Worm (Caenorhabditis elegans) whole organism, young adult: ENCODE results near the gene B0547.2.

Source experiments
- B0019.2 ChIP-seq: fragments of 200-800 bp; sonication (Bioruptor generic); conservative IDR thresholded peaks from 2 replicates; pipeline ENCODE4 v1.3.6; 2022; ENCODE audit warnings: missing genetic modification reagents, missing genetic modification characterization, missing compliant biosample characterization
- B0035.1 ChIP-seq: sonication (generic microtip); optimal IDR thresholded peaks from 2 replicates; lab custom pipeline; 2016; ENCODE audit warnings: missing genetic modification characterization, mild to moderate bottlenecking, missing compliant biosample characterization, missing genotype, missing genetic modification reagents
- F49E8.2 ChIP-seq: sonication (generic microtip); optimal IDR thresholded peaks from 3 replicates; lab custom pipeline; 2017; ENCODE audit warnings: missing genetic modification characterization, mild to moderate bottlenecking, missing compliant biosample characterization, antibody characterized with exemption, moderate library complexity; ENCODE audit not compliant: insufficient read depth
- F55B11.4 ChIP-seq: sonication (generic microtip); optimal IDR thresholded peaks from 2 replicates; lab custom pipeline; 2016; ENCODE audit warnings: missing compliant biosample characterization, missing genetic modification characterization, borderline replicate concordance; ENCODE audit not compliant: insufficient read depth
- F57C9.4 ChIP-seq: sonication (generic microtip); optimal IDR thresholded peaks from 2 replicates; lab custom pipeline; 2017; ENCODE audit warnings: mild to moderate bottlenecking, missing genetic modification characterization, missing compliant biosample characterization
- K11D2.4 ChIP-seq: fragments of 200-800 bp; sonication (Bioruptor generic); IDR thresholded peaks from 2 replicates; pipeline ENCODE4 v1.3.6; 2022; ENCODE audit warnings: missing genetic modification reagents, missing genetic modification characterization, missing compliant biosample characterization
- Y53F4B.3 ChIP-seq: fragments of 200-800 bp; sonication (Bioruptor generic); IDR thresholded peaks from 2 replicates; pipeline ENCODE4 v1.3.6; 2022; ENCODE audit warnings: missing genetic modification reagents, missing genetic modification characterization, missing compliant biosample characterization
- Y53G8AR.9 ChIP-seq: fragments of 200-800 bp; sonication (Bioruptor generic); conservative IDR thresholded peaks from 2 replicates; pipeline ENCODE4 v1.3.6; 2022; ENCODE audit warnings: missing genetic modification reagents, missing genetic modification characterization, missing compliant biosample characterization
- atf-7 ChIP-seq: sonication (generic microtip); optimal IDR thresholded peaks from 2 replicates; lab custom pipeline; 2017; ENCODE audit warnings: mild to moderate bottlenecking, missing genetic modification characterization, missing compliant biosample characterization
- attf-5 ChIP-seq: fragments of 200-800 bp; sonication (Bioruptor generic); optimal IDR thresholded peaks from 2 replicates; lab custom pipeline; 2018; ENCODE audit warnings: mild to moderate bottlenecking, missing genetic modification characterization, missing compliant biosample characterization
- cebp-1 ChIP-seq, 2 experiments: fragments of 200-800 bp in 1 of 2; sonication (Bioruptor generic) in 1 of 2; sonication (generic microtip) in 1 of 2; IDR thresholded peaks in 1 of 2; optimal IDR thresholded peaks in 1 of 2; 2 replicates each; pipeline versions ENCODE4 v1.3.6 to Lab custom; 2017 to 2022; ENCODE audit warnings: missing compliant biosample characterization in 2 of 2, missing genetic modification characterization in 2 of 2, mild to moderate bottlenecking in 1 of 2, missing genetic modification reagents in 1 of 2, moderate library complexity in 1 of 2
- efl-1 ChIP-seq: fragments of 150-350 bp; optimal IDR thresholded peaks from 2 replicates; lab custom pipeline; 2014; ENCODE audit warnings: missing biosample characterization, missing genetic modification reagents, missing genetic modification characterization
- egrh-3 ChIP-seq: fragments of 200-800 bp; sonication (Bioruptor generic); IDR thresholded peaks from 2 replicates; pipeline ENCODE4 v1.3.6; 2022; ENCODE audit warnings: missing genetic modification reagents, missing genetic modification characterization, missing compliant biosample characterization
- ekl-4 ChIP-seq: fragments of 200-800 bp; sonication (Bioruptor generic); IDR thresholded peaks from 2 replicates; pipeline ENCODE4 v1.3.6; 2022; ENCODE audit warnings: missing genetic modification reagents, missing genetic modification characterization, missing compliant biosample characterization
- ets-4 ChIP-seq: fragments of 200-800 bp; sonication (Bioruptor generic); optimal IDR thresholded peaks from 2 replicates; lab custom pipeline; 2018; ENCODE audit warnings: mild to moderate bottlenecking, missing genetic modification characterization, missing compliant biosample characterization
- gei-17 ChIP-seq: fragments of 200-800 bp; sonication (Bioruptor generic); optimal IDR thresholded peaks from 2 replicates; lab custom pipeline; 2018; ENCODE audit warnings: mild to moderate bottlenecking, missing genetic modification characterization, missing compliant biosample characterization
- hmg-1.2 ChIP-seq: fragments of 200-800 bp; sonication (Bioruptor generic); IDR thresholded peaks from 2 replicates; pipeline ENCODE4 v1.3.6; 2022; ENCODE audit warnings: missing genetic modification reagents, missing genetic modification characterization, missing compliant biosample characterization
- hrde-1 ChIP-seq: sonication (generic microtip); optimal IDR thresholded peaks from 2 replicates; lab custom pipeline; 2016; ENCODE audit warnings: missing genetic modification characterization, mild to moderate bottlenecking, missing compliant biosample characterization, moderate library complexity, missing genotype, missing genetic modification reagents, borderline replicate concordance
- madf-8 ChIP-seq: fragments of 200-800 bp; sonication (Bioruptor generic); conservative IDR thresholded peaks from 2 replicates; pipeline ENCODE4 v1.3.6; 2022; ENCODE audit warnings: missing genetic modification reagents, missing genetic modification characterization, missing compliant biosample characterization
- mes-4 ChIP-seq: sonication (generic microtip); optimal IDR thresholded peaks from 2 replicates; lab custom pipeline; 2016; ENCODE audit warnings: missing genotype, missing genetic modification characterization, missing compliant biosample characterization
- nfya-2 ChIP-seq: fragments of 200-800 bp; sonication (Bioruptor generic); IDR thresholded peaks from 2 replicates; pipeline ENCODE4 v1.3.6; 2022; ENCODE audit warnings: missing genetic modification reagents, missing genetic modification characterization, missing compliant biosample characterization
- nhr-80 ChIP-seq: sonication (generic microtip); optimal IDR thresholded peaks from 2 replicates; lab custom pipeline; 2016; ENCODE audit warnings: missing genetic modification characterization, missing compliant biosample characterization
- nhr-90 ChIP-seq: sonication (generic microtip); optimal IDR thresholded peaks from 2 replicates; lab custom pipeline; 2016; ENCODE audit warnings: missing genotype, mild to moderate bottlenecking, missing genetic modification characterization, missing compliant biosample characterization
- repo-1 ChIP-seq: sonication (generic microtip); optimal IDR thresholded peaks from 2 replicates; lab custom pipeline; 2017; ENCODE audit warnings: mild to moderate bottlenecking, missing genetic modification characterization, missing compliant biosample characterization
- snpc-1.3 ChIP-seq: sonication (generic microtip); optimal IDR thresholded peaks from 2 replicates; lab custom pipeline; 2017; ENCODE audit warnings: missing genetic modification characterization, mild to moderate bottlenecking, missing compliant biosample characterization, antibody characterized with exemption, moderate library complexity, missing genotype, missing genetic modification reagents; ENCODE audit not compliant: insufficient read depth
- snpc-3.4 ChIP-seq: sonication (generic microtip); optimal IDR thresholded peaks from 2 replicates; lab custom pipeline; 2017; ENCODE audit warnings: missing genetic modification characterization, mild to moderate bottlenecking, missing compliant biosample characterization, antibody characterized with exemption, moderate library complexity, missing genotype, missing genetic modification reagents
- snpc-4 ChIP-seq, 5 experiments: fragments of 150-350 bp in 1 of 5; sonication (generic microtip) in 4 of 5; optimal IDR thresholded peaks; 2 replicates each; lab custom pipeline; 2014 to 2018; ENCODE audit warnings: missing genetic modification characterization in 5 of 5, missing biosample characterization in 3 of 5, antibody characterized with exemption in 2 of 5, mild to moderate bottlenecking in 2 of 5, missing compliant biosample characterization in 2 of 5, missing genotype in 2 of 5, moderate library complexity in 2 of 5, missing genetic modification reagents in 1 of 5
- tbx-9 ChIP-seq: sonication (generic microtip); optimal IDR thresholded peaks from 2 replicates; lab custom pipeline; 2016; ENCODE audit warnings: borderline replicate concordance, missing genetic modification characterization, inconsistent platforms, missing compliant biosample characterization
- tlf-1 ChIP-seq: fragments of 200-800 bp; sonication (Bioruptor generic); optimal IDR thresholded peaks from 2 replicates; lab custom pipeline; 2018; ENCODE audit warnings: mild to moderate bottlenecking, missing genetic modification characterization, missing compliant biosample characterization
- xnd-1 ChIP-seq: sonication (generic microtip); optimal IDR thresholded peaks from 2 replicates; lab custom pipeline; 2016; ENCODE audit warnings: missing genotype, missing genetic modification reagents, missing genetic modification characterization, missing compliant biosample characterization
- zim-3 ChIP-seq: sonication (generic microtip); optimal IDR thresholded peaks from 2 replicates; lab custom pipeline; 2017; ENCODE audit warnings: mild to moderate bottlenecking, missing genetic modification characterization, moderate library complexity, missing compliant biosample characterization
- ztf-22 ChIP-seq: fragments of 200-800 bp; sonication (Bioruptor generic); optimal IDR thresholded peaks from 2 replicates; lab custom pipeline; 2018; ENCODE audit warnings: mild to moderate bottlenecking, missing genetic modification characterization, moderate library complexity, missing compliant biosample characterization

B0547.2 gene

ce11 chrIV:5667191-5667590 is 21.4 kb downstream of the B0547.2 start:
- no peak for TF ChIP-seq cebp-1 (GFP tag; IDR thresholded peaks at IDR 0.05; lab: Robert Waterston, UW)
- TF ChIP-seq cebp-1 (tag; optimal IDR thresholded peaks at IDR 0.05; lab: Kevin White, UChicago): peak; percentile 19
- no peak for TF ChIP-seq snpc-1.3 (tag; lab: Kevin White, UChicago)
- TF ChIP-seq repo-1 (tag; lab: Kevin White, UChicago): no peak
- no peak for TF ChIP-seq nhr-90 (tag; lab: Kevin White, UChicago)
- peak; percentile 19; the same call in 1 of the 2 replicates for TF ChIP-seq hmg-1.2
- no peak for TF ChIP-seq tbx-9 (tag; lab: Kevin White, UChicago)
- no peak for TF ChIP-seq hrde-1 (tag; lab: Kevin White, UChicago)
- no peak for TF ChIP-seq snpc-4 (GFP tag; optimal IDR thresholded peaks at IDR 0.05; lab: Kevin White, UChicago)
- no peak for TF ChIP-seq snpc-4 (tag; optimal IDR thresholded peaks at IDR 0.05; lab: Kevin White, UChicago)
- TF ChIP-seq K11D2.4 (GFP tag; lab: Robert Waterston, UW): no peak
- TF ChIP-seq nhr-80 (tag; lab: Kevin White, UChicago): peak; percentile 5
- TF ChIP-seq, all 124 proteins: peak for 3

- no peak for TF ChIP-seq snpc-3.4 (tag; lab: Kevin White, UChicago)
- TF ChIP-seq ekl-4 (GFP tag; lab: Robert Waterston, UW): no peak
- no peak for TF ChIP-seq xnd-1
- TF ChIP-seq ets-4: no peak
- no peak for TF ChIP-seq B0019.2 (GFP tag; lab: Robert Waterston, UW)
- no peak for TF ChIP-seq zim-3 (tag; lab: Kevin White, UChicago)
- TF ChIP-seq atf-7 (tag; lab: Kevin White, UChicago): no peak
- TF ChIP-seq, all 124 proteins: peak for 0
These were observed 23.7 kb downstream of the B0547.2 start, which contains the start of gene T19E7.6 for ce11 chrIV:5669459-5669858. TSS of gene T19E7.6 (minus strand) at chrIV:5669503.

ce11 chrIV:5671325-5671724 is 25.5 kb downstream of the B0547.2 start:
- TF ChIP-seq nfya-2 (GFP tag; lab: Robert Waterston, UW): no peak
- TF ChIP-seq hmg-1.2: no peak
- no peak for TF ChIP-seq efl-1 (GFP tag; lab: Kevin White, UChicago)
- TF ChIP-seq B0035.1 (tag; lab: Kevin White, UChicago): no peak
- TF ChIP-seq hrde-1 (tag; lab: Kevin White, UChicago): no peak
- no peak for TF ChIP-seq F57C9.4 (tag; lab: Kevin White, UChicago)
- no peak for TF ChIP-seq snpc-3.4 (tag; lab: Kevin White, UChicago)

ce11 chrIV:5674435-5674834 is 28.6 kb downstream of the B0547.2 start, which contains the start of gene srd-5:
TSS of gene srd-5 (minus strand) at chrIV:5674535.
- no peak for TF ChIP-seq Y53F4B.3
- TF ChIP-seq, all 124 proteins: peak for 0

- TF ChIP-seq gei-17 (GFP tag; lab: Kevin White, UChicago) (no peak), egrh-3 (no peak), attf-5 (GFP tag; lab: Kevin White, UChicago) (no peak), xnd-1 (no peak), tlf-1 (GFP tag; lab: Kevin White, UChicago) (no peak), F57C9.4 (tag; lab: Kevin White, UChicago) (no peak), ets-4 (no peak), madf-8 (GFP tag; lab: Robert Waterston, UW) (no peak), ztf-22 (GFP tag; lab: Kevin White, UChicago) (no peak), nhr-90 (tag; lab: Kevin White, UChicago) (no peak), F49E8.2 (tag; lab: Kevin White, UChicago) (no peak), F55B11.4 (tag; lab: Kevin White, UChicago) (no peak), Y53G8AR.9 (GFP tag; lab: Robert Waterston, UW) (no peak), mes-4 (tag; lab: Kevin White, UChicago) (no peak)
These were observed 32.2 kb downstream of the B0547.2 start, which contains the start of gene C55C3.4 for ce11 chrIV:5678044-5678443. TSS of gene C55C3.4 (minus strand) at chrIV:5678144.
